Worm (Caenorhabditis elegans) whole organism, late embryonic: ENCODE measurements around the gene C45G9.2.

Experiments used
- F13H6.1 ChIP-seq: sonication (generic microtip); optimal IDR thresholded peaks from 2 replicates; lab custom pipeline; 2016; ENCODE audit warnings: missing genetic modification characterization, missing compliant biosample characterization
- Y22D7AL.16 ChIP-seq: sonication (generic microtip); optimal IDR thresholded peaks from 2 replicates; lab custom pipeline; 2016; ENCODE audit warnings: missing genetic modification characterization, missing compliant biosample characterization
- ama-1 ChIP-seq: fragments of 150-350 bp; optimal IDR thresholded peaks from 2 replicates; lab custom pipeline; 2014
- ceh-34 ChIP-seq: sonication (generic microtip); optimal IDR thresholded peaks from 2 replicates; lab custom pipeline; 2016; ENCODE audit warnings: mild to moderate bottlenecking, missing genetic modification characterization, missing compliant biosample characterization
- ceh-9 ChIP-seq: sonication (generic microtip); optimal IDR thresholded peaks from 2 replicates; lab custom pipeline; 2016; ENCODE audit warnings: mild to moderate bottlenecking, missing genetic modification characterization, inconsistent platforms, missing compliant biosample characterization
- dmd-4 ChIP-seq: sonication (generic microtip); optimal IDR thresholded peaks from 2 replicates; lab custom pipeline; 2016; ENCODE audit warnings: borderline replicate concordance, missing genetic modification characterization, missing compliant biosample characterization
- ets-4 ChIP-seq: sonication (generic microtip); optimal IDR thresholded peaks from 2 replicates; lab custom pipeline; 2016; ENCODE audit warnings: missing genetic modification characterization, missing compliant biosample characterization
- eyg-1 ChIP-seq: sonication (generic microtip); optimal IDR thresholded peaks from 2 replicates; lab custom pipeline; 2016; ENCODE audit warnings: missing genotype, missing genetic modification characterization, missing compliant biosample characterization
- hlh-8 ChIP-seq: sonication (generic microtip); optimal IDR thresholded peaks from 2 replicates; lab custom pipeline; 2016; ENCODE audit warnings: missing genotype, missing genetic modification characterization, missing compliant biosample characterization
- nhr-11 ChIP-seq: fragments of 150-350 bp; optimal IDR thresholded peaks from 2 replicates; lab custom pipeline; 2014; ENCODE audit warnings: missing biosample characterization, missing genetic modification characterization
- nhr-232 ChIP-seq: sonication (generic microtip); optimal IDR thresholded peaks from 2 replicates; lab custom pipeline; 2016; ENCODE audit warnings: missing genetic modification characterization, missing compliant biosample characterization
- tbx-2 ChIP-seq: sonication (generic microtip); optimal IDR thresholded peaks from 2 replicates; lab custom pipeline; 2016; ENCODE audit warnings: missing genetic modification characterization, missing compliant biosample characterization
- unc-3 ChIP-seq, 2 experiments: fragments of 200-800 bp in 1 of 2; sonication (Bioruptor generic) in 1 of 2; sonication (generic microtip) in 1 of 2; conservative IDR thresholded peaks in 1 of 2; optimal IDR thresholded peaks in 1 of 2; 2 replicates each; pipeline versions ENCODE4 v1.3.6 to Lab custom; 2016 to 2022; ENCODE audit warnings: missing compliant biosample characterization in 2 of 2, missing genetic modification characterization in 2 of 2, missing genetic modification reagents in 1 of 2

DNA sequence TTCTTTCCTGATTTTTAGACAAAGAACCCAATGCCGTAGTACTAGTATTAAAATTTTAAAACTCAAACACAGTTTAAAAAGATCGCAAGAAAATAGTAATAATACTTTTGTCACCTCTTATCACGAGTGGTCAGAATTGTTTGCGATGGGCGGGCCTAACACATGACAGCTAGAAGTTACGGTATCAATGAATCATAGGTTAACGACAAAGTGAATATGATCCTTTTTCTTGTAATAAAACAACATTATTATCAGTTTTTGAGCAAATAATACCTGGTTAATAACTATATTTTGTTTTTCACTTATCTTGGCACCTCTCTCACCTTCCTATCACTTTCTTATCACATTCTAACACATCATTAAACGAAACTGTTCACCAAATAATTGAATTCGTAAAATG is 44.1 kb downstream of the C45G9.2 start:
- no peak for TF ChIP-seq ama-1
- TF ChIP-seq unc-3 (GFP tag; conservative IDR thresholded peaks at IDR 0.05; lab: Robert Waterston, UW): no peak
- no peak for TF ChIP-seq unc-3 (tag; optimal IDR thresholded peaks at IDR 0.05; lab: Kevin White, UChicago)
- no peak for TF ChIP-seq ets-4 (tag; lab: Kevin White, UChicago)
- no peak for TF ChIP-seq Y22D7AL.16 (tag; lab: Kevin White, UChicago)
- no peak for TF ChIP-seq hlh-8
- TF ChIP-seq dmd-4 (tag; lab: Kevin White, UChicago): no peak
- TF ChIP-seq ceh-34 (tag; lab: Kevin White, UChicago): no peak
- TF ChIP-seq eyg-1 (tag; lab: Kevin White, UChicago): no peak
- no peak for TF ChIP-seq nhr-11 (tag; lab: Kevin White, UChicago)
- TF ChIP-seq nhr-232: no peak
- TF ChIP-seq ceh-9 (tag; lab: Kevin White, UChicago): no peak
- no peak for TF ChIP-seq F13H6.1 (tag; lab: Kevin White, UChicago)
- no peak for TF ChIP-seq tbx-2 (tag; lab: Kevin White, UChicago)
